Worm (Caenorhabditis elegans): ENCODE measurements around the gene heh-1.

The heh-1 gene

DNA sequence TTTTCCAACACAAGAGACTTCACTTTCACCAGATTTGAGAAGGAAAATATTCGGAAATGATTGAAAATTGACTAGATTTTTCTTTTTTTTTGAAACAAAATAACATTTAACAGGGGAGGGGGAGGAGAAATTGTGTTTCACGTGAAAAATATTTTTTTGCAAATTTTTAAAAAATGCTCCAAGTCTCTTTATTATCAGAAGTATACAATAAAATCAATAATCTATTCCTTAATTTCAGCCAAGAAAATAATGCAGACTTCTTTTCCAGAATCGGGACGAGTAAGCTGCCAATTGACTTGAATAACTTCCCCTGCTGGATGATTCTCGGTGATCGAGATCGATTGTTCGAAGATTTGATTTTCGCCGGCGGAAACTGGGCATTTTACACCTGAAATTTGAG is 1.0 kb downstream of the heh-1 start, which contains the start of gene R148.7:
TSS of gene R148.7 (minus strand) at position 101 of the 400 bp plus-strand sequence.
- TF ChIP-seq cnd-1 (tag; optimal IDR thresholded peaks at IDR 0.05): no peak
- no peak for TF ChIP-seq ham-2 (GFP tag; optimal IDR thresholded peaks at IDR 0.05)
- TF ChIP-seq zip-8 (tag; optimal IDR thresholded peaks at IDR 0.05): no peak
- no peak for TF ChIP-seq nhr-12 (tag; optimal IDR thresholded peaks at IDR 0.05)
- no peak for TF ChIP-seq nhr-237 (tag; optimal IDR thresholded peaks at IDR 0.05)
- no peak for TF ChIP-seq pha-4 (tag; optimal IDR thresholded peaks at IDR 0.05)
- TF ChIP-seq sem-2 (GFP tag; optimal IDR thresholded peaks at IDR 0.05): no peak
- TF ChIP-seq ces-1 (GFP tag; optimal IDR thresholded peaks at IDR 0.05): no peak
- no peak for TF ChIP-seq flh-1 (GFP tag; optimal IDR thresholded peaks at IDR 0.05)
- TF ChIP-seq nhr-2 (tag; optimal IDR thresholded peaks at IDR 0.05): no peak
- TF ChIP-seq nhr-28 (tag; optimal IDR thresholded peaks at IDR 0.05): no peak
- no peak for TF ChIP-seq mep-1 (tag; optimal IDR thresholded peaks at IDR 0.05)
- TF ChIP-seq drap-1 (GFP tag; optimal IDR thresholded peaks at IDR 0.05): no peak
- no peak for TF ChIP-seq nhr-76 (tag; optimal IDR thresholded peaks at IDR 0.05)
- TF ChIP-seq lin-32 (GFP tag; optimal IDR thresholded peaks at IDR 0.05): no peak
- no peak for TF ChIP-seq ceh-43 (GFP tag; optimal IDR thresholded peaks at IDR 0.05)
- TF ChIP-seq M03D4.4 (tag; optimal IDR thresholded peaks at IDR 0.05): no peak
- TF ChIP-seq ceh-83 (GFP tag; optimal IDR thresholded peaks at IDR 0.05): no peak
- TF ChIP-seq unc-62 (GFP tag; optimal IDR thresholded peaks at IDR 0.05): no peak
- TF ChIP-seq mls-2 (tag; optimal IDR thresholded peaks at IDR 0.05): no peak

DNA sequence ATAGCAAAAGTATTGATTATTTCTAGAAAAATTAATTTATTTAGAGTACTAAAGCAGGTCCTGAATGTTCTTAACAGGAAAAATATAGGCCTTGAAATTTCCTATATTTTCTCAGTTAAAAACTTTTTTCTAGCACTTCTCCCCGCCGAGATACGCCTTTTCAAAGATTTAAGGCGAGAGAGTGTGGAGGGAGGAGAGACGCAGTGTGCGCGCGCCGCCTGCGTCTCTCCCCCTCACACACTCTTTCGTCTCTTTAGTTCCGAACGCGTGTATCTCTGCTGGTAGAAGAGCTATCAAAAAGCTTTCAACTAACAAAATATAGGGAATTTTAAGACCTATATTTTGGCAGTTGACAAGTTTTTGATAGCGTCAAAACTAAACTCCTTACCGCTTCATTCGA is 1.4 kb downstream of the heh-1 start:
- no peak for TF ChIP-seq unc-39 (tag; optimal IDR thresholded peaks at IDR 0.05)
- no peak for TF ChIP-seq zip-8 (tag; optimal IDR thresholded peaks at IDR 0.05)
- TF ChIP-seq mls-2 (tag; optimal IDR thresholded peaks at IDR 0.05): no peak
- no peak for TF ChIP-seq cnd-1 (tag; optimal IDR thresholded peaks at IDR 0.05)
- no peak for TF ChIP-seq mab-5 (tag; optimal IDR thresholded peaks at IDR 0.05)
- TF ChIP-seq ces-1 (GFP tag; optimal IDR thresholded peaks at IDR 0.05): no peak
- no peak for TF ChIP-seq nhr-76 (tag; optimal IDR thresholded peaks at IDR 0.05)
- TF ChIP-seq ceh-39 (tag; optimal IDR thresholded peaks at IDR 0.05): no peak
- no peak for TF ChIP-seq ham-2 (GFP tag; optimal IDR thresholded peaks at IDR 0.05)
- no peak for TF ChIP-seq M03D4.4 (tag; optimal IDR thresholded peaks at IDR 0.05)

DNA sequence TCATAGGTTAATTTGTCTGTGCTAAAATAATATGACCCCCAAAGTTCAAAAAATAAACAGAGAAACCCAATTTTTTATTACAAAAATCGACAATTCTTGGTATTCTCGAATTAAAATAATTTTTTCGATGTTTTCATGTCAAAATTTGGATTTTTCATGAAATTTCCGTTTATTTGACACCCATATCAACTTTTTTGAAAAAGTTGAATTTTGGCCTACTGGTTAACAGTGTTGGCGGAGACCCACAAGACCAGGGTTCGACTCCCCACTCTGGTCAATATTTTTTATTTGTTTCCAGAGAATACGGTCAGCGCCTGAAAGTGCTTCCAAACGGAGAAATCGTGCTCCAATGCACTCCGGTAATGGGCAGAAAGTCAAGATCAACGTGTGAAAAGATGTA is 7.6 kb downstream of the heh-1 start:
- TF ChIP-seq ces-1 (GFP tag; optimal IDR thresholded peaks at IDR 0.05) (no peak), ceh-83 (GFP tag; optimal IDR thresholded peaks at IDR 0.05) (no peak), ham-2 (GFP tag; optimal IDR thresholded peaks at IDR 0.05) (no peak), nhr-76 (tag; optimal IDR thresholded peaks at IDR 0.05) (no peak), mls-2 (tag; optimal IDR thresholded peaks at IDR 0.05) (no peak), unc-62 (GFP tag; optimal IDR thresholded peaks at IDR 0.05) (no peak), M03D4.4 (tag; optimal IDR thresholded peaks at IDR 0.05) (no peak), ceh-43 (GFP tag; optimal IDR thresholded peaks at IDR 0.05) (no peak), sptf-1 (tag; optimal IDR thresholded peaks at IDR 0.05) (no peak), blmp-1 (tag; optimal IDR thresholded peaks at IDR 0.05) (no peak), cnd-1 (tag; optimal IDR thresholded peaks at IDR 0.05) (no peak), zip-8 (tag; optimal IDR thresholded peaks at IDR 0.05) (no peak), nhr-2 (tag; optimal IDR thresholded peaks at IDR 0.05) (no peak)

DNA sequence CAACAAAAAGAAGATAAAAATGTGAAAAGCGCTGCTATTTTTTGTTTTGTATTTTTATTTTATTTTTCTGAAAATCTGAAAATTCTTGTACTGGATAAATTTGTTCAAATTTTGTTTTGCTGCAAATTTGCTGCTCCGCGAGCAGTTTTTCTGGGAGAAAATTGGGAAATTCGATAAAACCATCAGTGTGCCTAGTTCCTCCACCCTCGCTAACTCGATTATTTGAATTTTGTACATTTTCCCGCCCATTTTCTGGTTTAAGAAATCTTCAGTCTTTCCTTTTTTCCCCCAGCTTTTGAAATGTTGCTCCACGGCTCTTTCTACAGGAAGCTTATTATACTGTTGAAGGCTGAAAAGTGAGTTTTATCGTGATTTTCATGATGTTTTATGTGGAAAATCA is 8.1 kb downstream of the heh-1 start, which contains the start of gene R148.8:
TSS of gene R148.8 (plus strand) at position 301 of the 400 bp plus-strand sequence.
- TF ChIP-seq mls-2 (tag; optimal IDR thresholded peaks at IDR 0.05) (no peak), snpc-4 (tag; optimal IDR thresholded peaks at IDR 0.05) (no peak), flh-1 (GFP tag; optimal IDR thresholded peaks at IDR 0.05) (no peak), nhr-2 (tag; optimal IDR thresholded peaks at IDR 0.05) (no peak), bed-3 (GFP tag; optimal IDR thresholded peaks at IDR 0.05) (no peak), nhr-76 (tag; optimal IDR thresholded peaks at IDR 0.05) (no peak), lsy-2 (tag; optimal IDR thresholded peaks at IDR 0.05) (no peak), nhr-28 (tag; optimal IDR thresholded peaks at IDR 0.05) (no peak), lin-13 (tag; optimal IDR thresholded peaks at IDR 0.05) (no peak), sem-2 (GFP tag; optimal IDR thresholded peaks at IDR 0.05) (no peak), nhr-237 (tag; optimal IDR thresholded peaks at IDR 0.05) (no peak), unc-62 (GFP tag; optimal IDR thresholded peaks at IDR 0.05) (no peak), drap-1 (GFP tag; optimal IDR thresholded peaks at IDR 0.05) (no peak), elt-1 (tag; optimal IDR thresholded peaks at IDR 0.05; ENCODE audit: borderline replicate concordance, insufficient read depth) (no peak), tbx-8 (GFP tag; optimal IDR thresholded peaks at IDR 0.05) (no peak), pha-4 (tag; optimal IDR thresholded peaks at IDR 0.05) (no peak), zip-8 (tag; optimal IDR thresholded peaks at IDR 0.05) (no peak), mab-5 (tag; optimal IDR thresholded peaks at IDR 0.05) (no peak), lin-32 (GFP tag; optimal IDR thresholded peaks at IDR 0.05) (no peak)

All from whole organism, mixed stage, embryonic.